Fruit fly (Drosophila melanogaster) whole organism, embryonic: Measurements from ENCODE around the gene Usp14.

Experiments used
- B-H2 ChIP-seq: fragments of 200-800 bp; sonication (Bioruptor generic); optimal IDR thresholded peaks from 2 replicates; lab custom pipeline; 2018; ENCODE audit warnings: missing biosample characterization, mild to moderate bottlenecking, missing genetic modification characterization
- Bgb ChIP-seq: fragments of 200-800 bp; sonication (Bioruptor generic); IDR thresholded peaks from 2 replicates; pipeline ENCODE4 v1.3.6; 2022; ENCODE audit warnings: missing biosample characterization, missing genetic modification characterization; ENCODE audit not compliant: partially characterized antibody
- CG11085 ChIP-seq: fragments of 200-800 bp; sonication (Bioruptor generic); IDR thresholded peaks from 2 replicates; pipeline ENCODE4 v1.3.6; 2022; ENCODE audit warnings: missing biosample characterization, missing genetic modification characterization
- CG11560 ChIP-seq: fragments of 200-800 bp; sonication (Bioruptor generic); IDR thresholded peaks from 3 replicates; pipeline ENCODE4 v1.3.6; 2022; ENCODE audit warnings: missing biosample characterization, missing genetic modification characterization
- CG11723 ChIP-seq: fragments of 200-800 bp; sonication (Bioruptor generic); optimal IDR thresholded peaks from 2 replicates; lab custom pipeline; 2017; ENCODE audit warnings: missing biosample characterization, mild to moderate bottlenecking, missing genetic modification characterization
- CG12219 ChIP-seq: fragments of 200-800 bp; sonication (Bioruptor generic); optimal IDR thresholded peaks from 3 replicates; lab custom pipeline; 2018; ENCODE audit warnings: missing biosample characterization, mild to moderate bottlenecking, missing genetic modification characterization
- CG12744 ChIP-seq: fragments of 200-800 bp; sonication (Bioruptor generic); optimal IDR thresholded peaks from 2 replicates; lab custom pipeline; 2016; ENCODE audit warnings: missing biosample characterization, missing genetic modification characterization
- CG14050 ChIP-seq: fragments of 200-800 bp; sonication (Bioruptor generic); IDR thresholded peaks from 3 replicates; pipeline ENCODE4 v1.3.6; 2022; ENCODE audit warnings: missing biosample characterization, missing genetic modification characterization
- CG15514 ChIP-seq: fragments of 200-800 bp; sonication (Bioruptor generic); optimal IDR thresholded peaks from 3 replicates; lab custom pipeline; 2017; ENCODE audit warnings: missing biosample characterization, missing genetic modification characterization, mild to moderate bottlenecking, moderate library complexity, missing genetic modification reagents
- CG1603 ChIP-seq: fragments of 200-800 bp; sonication (Bioruptor generic); optimal IDR thresholded peaks from 2 replicates; lab custom pipeline; 2019; ENCODE audit warnings: missing biosample characterization, mild to moderate bottlenecking, missing genetic modification characterization, moderate library complexity
- CG18599 ChIP-seq: fragments of 200-800 bp; sonication (Bioruptor generic); optimal IDR thresholded peaks from 3 replicates; lab custom pipeline; 2017; ENCODE audit warnings: missing biosample characterization, missing genetic modification characterization, mild to moderate bottlenecking, moderate library complexity, missing genetic modification reagents
- CG30403 ChIP-seq: fragments of 200-800 bp; sonication (Bioruptor generic); optimal IDR thresholded peaks from 3 replicates; lab custom pipeline; 2016; ENCODE audit warnings: missing biosample characterization, missing genetic modification characterization
- CG31224 ChIP-seq: fragments of 200-800 bp; sonication (Bioruptor generic); IDR thresholded peaks from 2 replicates; pipeline ENCODE4 v1.3.6; 2022; ENCODE audit warnings: missing biosample characterization, missing genetic modification characterization
- CG3163 ChIP-seq: fragments of 200-800 bp; sonication (Bioruptor generic); optimal IDR thresholded peaks from 3 replicates; lab custom pipeline; 2016; ENCODE audit warnings: missing biosample characterization, missing genetic modification characterization
- CG6175 ChIP-seq: fragments of 200-800 bp; sonication (Bioruptor generic); IDR thresholded peaks from 3 replicates; pipeline ENCODE4 v1.3.6; 2022; ENCODE audit warnings: missing biosample characterization, missing genetic modification characterization
- CG6683 ChIP-seq: fragments of 200-800 bp; sonication (Bioruptor generic); optimal IDR thresholded peaks from 2 replicates; lab custom pipeline; 2017; ENCODE audit warnings: missing biosample characterization, mild to moderate bottlenecking, missing genetic modification characterization, missing genetic modification reagents
- CG7839 ChIP-seq: fragments of 200-800 bp; sonication (Bioruptor generic); optimal IDR thresholded peaks from 3 replicates; lab custom pipeline; 2018; ENCODE audit warnings: missing biosample characterization, mild to moderate bottlenecking, missing genetic modification characterization, moderate library complexity
- CG7987 ChIP-seq: fragments of 200-800 bp; sonication (Bioruptor generic); optimal IDR thresholded peaks from 2 replicates; lab custom pipeline; 2018; ENCODE audit warnings: missing biosample characterization, mild to moderate bottlenecking, missing genetic modification characterization, moderate library complexity
- CG8290 ChIP-seq, 3 experiments: fragments of 200-800 bp; sonication (Bioruptor generic); optimal IDR thresholded peaks; 2 replicates each; lab custom pipeline; 2016 to 2019; ENCODE audit warnings: missing biosample characterization in 3 of 3, missing genetic modification characterization in 3 of 3, mild to moderate bottlenecking in 2 of 3, moderate library complexity in 1 of 3
- CG9797 ChIP-seq: fragments of 200-800 bp; sonication (Bioruptor generic); optimal IDR thresholded peaks from 3 replicates; lab custom pipeline; 2018; ENCODE audit warnings: missing biosample characterization, mild to moderate bottlenecking, missing genetic modification characterization
- CG9876 ChIP-seq: fragments of 200-800 bp; sonication (Bioruptor generic); optimal IDR thresholded peaks from 2 replicates; lab custom pipeline; 2016; ENCODE audit warnings: missing biosample characterization, missing genetic modification characterization
- Dbx ChIP-seq: fragments of 200-800 bp; sonication (Bioruptor generic); IDR thresholded peaks from 3 replicates; pipeline ENCODE4 v1.3.6; 2022; ENCODE audit warnings: missing biosample characterization, missing genetic modification characterization
- Dref ChIP-seq: fragments of 200-800 bp; sonication (Bioruptor generic); IDR thresholded peaks from 2 replicates; pipeline ENCODE4 v1.3.6; 2022; ENCODE audit warnings: missing biosample characterization, missing genetic modification characterization
- E2f2 ChIP-seq: fragments of 200-800 bp; sonication (Bioruptor generic); IDR thresholded peaks from 2 replicates; pipeline ENCODE4 v1.3.6; 2022; ENCODE audit warnings: missing biosample characterization, missing genetic modification characterization
- ERR ChIP-seq: fragments of 200-800 bp; sonication (Bioruptor generic); optimal IDR thresholded peaks from 2 replicates; lab custom pipeline; 2016; ENCODE audit warnings: missing biosample characterization, missing genetic modification characterization
- Ets97D ChIP-seq: fragments of 200-800 bp; sonication (Bioruptor generic); optimal IDR thresholded peaks from 3 replicates; lab custom pipeline; 2016; ENCODE audit warnings: missing biosample characterization, missing genetic modification characterization
- HLH3B ChIP-seq: fragments of 200-800 bp; sonication (Bioruptor generic); IDR thresholded peaks from 2 replicates; pipeline ENCODE4 v1.3.6; 2022; ENCODE audit warnings: missing biosample characterization, missing genetic modification characterization
- NC2α ChIP-seq: fragments of 200-800 bp; sonication (Bioruptor generic); optimal IDR thresholded peaks from 2 replicates; lab custom pipeline; 2016; ENCODE audit warnings: missing biosample characterization, missing genetic modification characterization
- Neu2 ChIP-seq: fragments of 200-800 bp; sonication (Bioruptor generic); optimal IDR thresholded peaks from 3 replicates; lab custom pipeline; 2016; ENCODE audit warnings: missing biosample characterization, missing genetic modification characterization, borderline replicate concordance
- Nf-YB ChIP-seq: fragments of 200-800 bp; sonication (Bioruptor generic); optimal IDR thresholded peaks from 3 replicates; lab custom pipeline; 2019; ENCODE audit warnings: missing biosample characterization, mild to moderate bottlenecking, missing genetic modification characterization, moderate library complexity
- Pdp1 ChIP-seq, 2 experiments: fragments of 200-800 bp; sonication (Bioruptor generic); optimal IDR thresholded peaks; 3 replicates each; lab custom pipeline; 2016; ENCODE audit warnings: missing biosample characterization in 2 of 2, missing genetic modification characterization in 2 of 2, mild to moderate bottlenecking in 1 of 2, moderate library complexity in 1 of 2
- Sry-δ ChIP-seq: fragments of 200-800 bp; sonication (Bioruptor generic); optimal IDR thresholded peaks from 2 replicates; lab custom pipeline; 2016; ENCODE audit warnings: missing biosample characterization, missing genetic modification characterization
- bbx ChIP-seq: fragments of 200-800 bp; sonication (Bioruptor generic); IDR thresholded peaks from 2 replicates; pipeline ENCODE4 v1.3.6; 2022; ENCODE audit warnings: missing biosample characterization, missing genetic modification characterization; ENCODE audit not compliant: partially characterized antibody
- bigmax ChIP-seq: fragments of 200-800 bp; sonication (Bioruptor generic); optimal IDR thresholded peaks from 2 replicates; lab custom pipeline; 2018; ENCODE audit warnings: missing biosample characterization, mild to moderate bottlenecking, missing genetic modification characterization
- chinmo ChIP-seq: fragments of 200-800 bp; sonication (Bioruptor generic); IDR thresholded peaks from 4 replicates; pipeline ENCODE4 v1.3.6; 2022; ENCODE audit warnings: missing biosample characterization, missing genetic modification characterization; ENCODE audit not compliant: partially characterized antibody
- cwo ChIP-seq: fragments of 200-800 bp; sonication (Bioruptor generic); optimal IDR thresholded peaks from 3 replicates; lab custom pipeline; 2017; ENCODE audit warnings: missing biosample characterization, missing genetic modification characterization, mild to moderate bottlenecking, moderate library complexity, missing genetic modification reagents
- disco-r ChIP-seq: fragments of 200-800 bp; sonication (Bioruptor generic); optimal IDR thresholded peaks from 2 replicates; lab custom pipeline; 2016; ENCODE audit warnings: missing biosample characterization, missing genetic modification characterization
- dmrt11E ChIP-seq: fragments of 200-800 bp; sonication (Bioruptor generic); optimal IDR thresholded peaks from 3 replicates; lab custom pipeline; 2018; ENCODE audit warnings: missing biosample characterization, mild to moderate bottlenecking, missing genetic modification characterization, moderate library complexity
- ems ChIP-seq: fragments of 200-800 bp; sonication (Bioruptor generic); optimal IDR thresholded peaks from 3 replicates; lab custom pipeline; 2016; ENCODE audit warnings: missing biosample characterization, missing genetic modification characterization
- en ChIP-seq: fragments of 200-800 bp; sonication (Bioruptor generic); optimal IDR thresholded peaks from 2 replicates; lab custom pipeline; 2016; ENCODE audit warnings: missing biosample characterization, missing genetic modification characterization
- eve ChIP-seq, 2 experiments: fragments of >200 bp; optimal IDR thresholded peaks; 2 replicates each; lab custom pipeline; 2017; ENCODE audit warnings: missing biosample characterization in 2 of 2, missing genetic modification characterization in 2 of 2
- ewg ChIP-seq: fragments of 200-800 bp; sonication (Bioruptor generic); optimal IDR thresholded peaks from 3 replicates; lab custom pipeline; 2017; ENCODE audit warnings: mild to moderate bottlenecking, missing biosample characterization, missing genetic modification reagents, missing genetic modification characterization
- ind ChIP-seq: fragments of 200-800 bp; sonication (Bioruptor generic); optimal IDR thresholded peaks from 3 replicates; lab custom pipeline; 2016; ENCODE audit warnings: missing biosample characterization, missing genetic modification characterization
- peb ChIP-seq: fragments of 200-800 bp; sonication (Bioruptor generic); IDR thresholded peaks from 2 replicates; pipeline ENCODE4 v1.3.6; 2022; ENCODE audit warnings: missing biosample characterization, missing genetic modification characterization
- sima ChIP-seq: fragments of 200-800 bp; sonication (Bioruptor generic); optimal IDR thresholded peaks from 2 replicates; lab custom pipeline; 2016; ENCODE audit warnings: missing biosample characterization, missing genetic modification characterization
- sug ChIP-seq: fragments of 200-800 bp; optimal IDR thresholded peaks from 2 replicates; lab custom pipeline; 2019; ENCODE audit warnings: missing biosample characterization, mild to moderate bottlenecking, missing genetic modification characterization, moderate library complexity
- tap ChIP-seq: fragments of 200-800 bp; optimal IDR thresholded peaks from 3 replicates; lab custom pipeline; 2019; ENCODE audit warnings: missing biosample characterization, mild to moderate bottlenecking, missing genetic modification characterization, moderate library complexity
- tgo ChIP-seq: fragments of 200-800 bp; sonication (Bioruptor generic); IDR thresholded peaks from 3 replicates; pipeline ENCODE4 v1.3.6; 2022; ENCODE audit warnings: missing biosample characterization, missing genetic modification characterization
- trem ChIP-seq: fragments of 200-800 bp; optimal IDR thresholded peaks from 3 replicates; lab custom pipeline; 2019; ENCODE audit warnings: missing biosample characterization, mild to moderate bottlenecking, missing genetic modification characterization, moderate library complexity
- vfl ChIP-seq: fragments of 200-800 bp; sonication (Bioruptor generic); optimal IDR thresholded peaks from 2 replicates; lab custom pipeline; 2016; ENCODE audit warnings: missing biosample characterization, missing genetic modification characterization
- vvl ChIP-seq: fragments of 200-800 bp; sonication (Bioruptor generic); IDR thresholded peaks from 2 replicates; pipeline ENCODE4 v1.3.6; 2022; ENCODE audit warnings: missing biosample characterization, missing genetic modification characterization

Usp14 gene

DNA sequence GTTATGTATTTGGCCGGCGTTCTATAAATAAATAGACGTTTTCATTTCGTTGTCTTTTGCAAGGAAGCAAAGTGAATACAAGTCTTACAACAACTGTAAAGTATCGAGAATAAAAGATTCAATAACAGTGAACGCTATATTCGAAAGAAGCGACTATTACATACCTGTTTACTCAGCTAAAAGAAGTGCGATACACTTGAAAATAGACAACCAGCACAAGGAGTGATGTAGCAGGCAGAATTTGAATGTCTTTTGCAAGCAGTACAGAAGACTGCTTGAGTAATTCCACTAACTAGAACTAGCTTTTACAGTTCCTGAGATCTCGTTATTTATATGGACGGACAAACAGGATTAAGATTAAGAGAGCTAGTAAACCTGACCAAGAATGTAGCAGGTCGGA, 15.9 kb downstream of the Usp14 start (continued):
- no peak for TF ChIP-seq CG12219 (GFP tag; lab: Kevin White, UChicago)
- 0 out of 2 replicates have a peak, but pooled peaks have one; percentile 15 for TF ChIP-seq HLH3B (GFP tag; lab: Robert Waterston, UW)
- TF ChIP-seq ewg (GFP tag; lab: Kevin White, UChicago): no peak
- TF ChIP-seq CG8290 (GFP tag; optimal IDR thresholded peaks at IDR 0.05; lab: Kevin White, UChicago): peak; percentile 98
- peak; percentile 87 to 91 for TF ChIP-seq CG8290 (tag; optimal IDR thresholded peaks at IDR 0.05; lab: Kevin White, UChicago)
- no peak for TF ChIP-seq tgo (GFP tag; lab: Robert Waterston, UW)
- TF ChIP-seq en: no peak
- TF ChIP-seq Dref (GFP tag; lab: Robert Waterston, UW): peak; percentile 37; the same call in 1 of the 2 replicates
- TF ChIP-seq CG12744 (GFP tag; lab: Kevin White, UChicago): no peak
- TF ChIP-seq CG11560 (tag; lab: Robert Waterston, UW): no peak
- peak; percentile 83 for TF ChIP-seq CG15514 (GFP tag; lab: Kevin White, UChicago)
- no peak for TF ChIP-seq Neu2 (GFP tag; lab: Kevin White, UChicago)
- TF ChIP-seq Ets97D (GFP tag; lab: Kevin White, UChicago): peak; percentile 49
- no peak for TF ChIP-seq bigmax (GFP tag; lab: Kevin White, UChicago)
- TF ChIP-seq CG7839: peak; percentile 24
- TF ChIP-seq B-H2 (GFP tag; lab: Kevin White, UChicago): peak; percentile 30
- TF ChIP-seq NC2α (GFP tag; lab: Kevin White, UChicago): no peak
- TF ChIP-seq CG6683 (GFP tag; lab: Kevin White, UChicago): no peak
- no peak for TF ChIP-seq CG9797 (GFP tag; lab: Kevin White, UChicago)
- peak; percentile 24 for TF ChIP-seq Sry-δ (GFP tag; lab: Kevin White, UChicago)
- no peak for TF ChIP-seq CG11723
- TF ChIP-seq Nf-YB (GFP tag; lab: Kevin White, UChicago): peak; percentile 35
- TF ChIP-seq CG18599 (GFP tag; lab: Kevin White, UChicago): no peak
- no peak for TF ChIP-seq peb (GFP tag; lab: Robert Waterston, UW)
- TF ChIP-seq ERR (GFP tag; lab: Kevin White, UChicago): no peak
- no peak for TF ChIP-seq disco-r
- peak; percentile 65 for TF ChIP-seq CG1603
- no peak for TF ChIP-seq CG14050 (GFP tag; lab: Robert Waterston, UW)
- no peak for TF ChIP-seq dmrt11E (tag; lab: Kevin White, UChicago)
- TF ChIP-seq Pdp1 (GFP tag; optimal IDR thresholded peaks at IDR 0.05; lab: Kevin White, UChicago): peak in 1 of 2 experiments; percentile 78
- no peak for TF ChIP-seq CG31224 (GFP tag; lab: Robert Waterston, UW)
- 0 out of 3 replicates have a peak, but pooled peaks have one; percentile 30 for TF ChIP-seq Dbx
- TF ChIP-seq CG9876 (GFP tag; lab: Kevin White, UChicago): no peak
- TF ChIP-seq tap (tag; lab: Kevin White, UChicago): no peak
- no peak for TF ChIP-seq eve (GFP tag; optimal IDR thresholded peaks at IDR 0.05; lab: Kevin White, UChicago)
- TF ChIP-seq vvl (GFP tag; lab: Robert Waterston, UW): no peak
- peak; percentile 54 for TF ChIP-seq bbx (GFP tag; lab: Robert Waterston, UW)
- peak; percentile 42 for TF ChIP-seq sug (tag; lab: Kevin White, UChicago)
- no peak for TF ChIP-seq CG7987
- no peak for TF ChIP-seq ems (GFP tag; lab: Kevin White, UChicago)
- TF ChIP-seq chinmo (GFP tag; lab: Robert Waterston, UW): no peak
- 0 out of 2 replicates have a peak, but pooled peaks have one; percentile 45 for TF ChIP-seq E2f2
- TF ChIP-seq cwo (GFP tag; lab: Kevin White, UChicago): no peak
- peak; percentile 3 for TF ChIP-seq CG3163 (GFP tag; lab: Kevin White, UChicago)
- peak; percentile 73 for TF ChIP-seq Bgb (GFP tag; lab: Robert Waterston, UW)
- TF ChIP-seq ind (GFP tag; lab: Kevin White, UChicago): no peak
- TF ChIP-seq trem (tag; lab: Kevin White, UChicago): no peak
- no peak for TF ChIP-seq CG6175 (GFP tag; lab: Robert Waterston, UW)
- TF ChIP-seq vfl (GFP tag; lab: Kevin White, UChicago): no peak
- TF ChIP-seq sima (GFP tag; lab: Kevin White, UChicago): no peak
- no peak for TF ChIP-seq CG30403
- no peak for TF ChIP-seq CG11085 (GFP tag; lab: Robert Waterston, UW)
